Worm (Caenorhabditis elegans): ENCODE data around the gene Y57G11C.43.

ce11 chrIV:14816288-14816687, 47.0 kb downstream of the Y57G11C.43 start, which contains the start of gene Y57G11C.46:
- TF ChIP-seq C08G9.2 (tag; optimal IDR thresholded peaks at IDR 0.05) (no peak), pha-4 (tag; optimal IDR thresholded peaks at IDR 0.05) (no peak), elt-2 (tag; optimal IDR thresholded peaks at IDR 0.05) (no peak), mec-3 (tag; optimal IDR thresholded peaks at IDR 0.05; ENCODE audit: borderline replicate concordance) (no peak), ceh-24 (tag; optimal IDR thresholded peaks at IDR 0.05) (no peak), nfya-1 (tag; optimal IDR thresholded peaks at IDR 0.05) (no peak), ets-4 (tag; optimal IDR thresholded peaks at IDR 0.05) (no peak), fkh-10 (GFP tag; optimal IDR thresholded peaks at IDR 0.05) (no peak)

All from whole organism, late embryonic.